Worm (Caenorhabditis elegans) whole organism, L4 larva: ENCODE measurements around the gene fbxa-51.

Experiments used
- D1046.2 ChIP-seq: fragments of 200-800 bp; sonication (Bioruptor generic); IDR thresholded peaks from 2 replicates; pipeline ENCODE4 v1.3.6; 2022; ENCODE audit warnings: missing genetic modification characterization, missing compliant biosample characterization
- T20F7.1 ChIP-seq: fragments of 200-800 bp; sonication (Bioruptor generic); optimal IDR thresholded peaks from 2 replicates; lab custom pipeline; 2018; ENCODE audit warnings: mild to moderate bottlenecking, missing genetic modification characterization, missing compliant biosample characterization
- T26A8.4 ChIP-seq: fragments of 200-800 bp; sonication (Bioruptor generic); IDR thresholded peaks from 2 replicates; pipeline ENCODE4 v1.3.6; 2022; ENCODE audit warnings: missing genetic modification characterization, missing compliant biosample characterization
- Y105C5A.15 ChIP-seq: fragments of 200-800 bp; sonication (Bioruptor generic); IDR thresholded peaks from 2 replicates; pipeline ENCODE4 v1.3.6; 2022; ENCODE audit warnings: missing genetic modification characterization, missing compliant biosample characterization
- Y75B8A.6 ChIP-seq: fragments of 200-800 bp; sonication (Bioruptor generic); IDR thresholded peaks from 2 replicates; pipeline ENCODE4 v1.3.6; 2022; ENCODE audit warnings: missing genetic modification reagents, missing genetic modification characterization, missing compliant biosample characterization
- attf-4 ChIP-seq: sonication (generic microtip); optimal IDR thresholded peaks from 3 replicates; lab custom pipeline; 2017; ENCODE audit warnings: missing biosample characterization, missing genetic modification characterization
- ceh-28 ChIP-seq: fragments of 150-350 bp; optimal IDR thresholded peaks from 2 replicates; lab custom pipeline; 2014; ENCODE audit warnings: missing biosample characterization, missing genetic modification reagents, missing genetic modification characterization
- ceh-62 ChIP-seq: sonication (generic microtip); optimal IDR thresholded peaks from 2 replicates; lab custom pipeline; 2017; ENCODE audit warnings: missing biosample characterization, missing genetic modification characterization
- ces-1 ChIP-seq: fragments of 150-350 bp; sonication (generic microtip); optimal IDR thresholded peaks from 4 replicates; lab custom pipeline; 2014; ENCODE audit warnings: missing biosample characterization, missing genetic modification reagents, missing genetic modification characterization
- cey-2 ChIP-seq: sonication (generic microtip); optimal IDR thresholded peaks from 3 replicates; lab custom pipeline; 2017; ENCODE audit warnings: missing genetic modification characterization, mild to moderate bottlenecking, missing compliant biosample characterization, antibody characterized with exemption, borderline replicate concordance; ENCODE audit not compliant: insufficient read depth
- ctbp-1 ChIP-seq: fragments of 200-800 bp; sonication (Bioruptor generic); IDR thresholded peaks from 2 replicates; pipeline ENCODE4 v1.3.6; 2022; ENCODE audit warnings: missing genetic modification reagents, missing genetic modification characterization, missing compliant biosample characterization
- dmd-8 ChIP-seq: fragments of 200-800 bp; sonication (Bioruptor generic); IDR thresholded peaks from 2 replicates; pipeline ENCODE4 v1.3.6; 2022; ENCODE audit warnings: missing genetic modification characterization, missing compliant biosample characterization
- egl-43 ChIP-seq: fragments of 200-800 bp; sonication (Bioruptor generic); IDR thresholded peaks from 2 replicates; pipeline ENCODE4 v1.3.6; 2022; ENCODE audit warnings: missing genetic modification reagents, missing genetic modification characterization, missing compliant biosample characterization
- fkh-10 ChIP-seq: fragments of 150-350 bp; optimal IDR thresholded peaks from 2 replicates; lab custom pipeline; 2014; ENCODE audit warnings: missing biosample characterization, missing genetic modification reagents, missing genetic modification characterization
- hif-1 ChIP-seq, 2 experiments: sonication (generic microtip); optimal IDR thresholded peaks; 2 replicates each; lab custom pipeline; 2016 to 2017; ENCODE audit warnings: missing compliant biosample characterization in 2 of 2, missing genetic modification characterization in 2 of 2, missing genetic modification reagents in 2 of 2, missing genotype in 2 of 2, mild to moderate bottlenecking in 1 of 2
- hlh-11 ChIP-seq: fragments of 200-800 bp; sonication (Bioruptor generic); optimal IDR thresholded peaks from 2 replicates; lab custom pipeline; 2018; ENCODE audit warnings: mild to moderate bottlenecking, missing genetic modification characterization, missing compliant biosample characterization
- lim-7 ChIP-seq: fragments of 200-800 bp; sonication (Bioruptor generic); IDR thresholded peaks from 2 replicates; pipeline ENCODE4 v1.3.6; 2022; ENCODE audit warnings: missing genetic modification characterization, missing compliant biosample characterization
- lin-39 ChIP-seq: fragments of 150-350 bp; optimal IDR thresholded peaks from 2 replicates; lab custom pipeline; 2014; ENCODE audit warnings: missing biosample characterization, missing genetic modification reagents, missing genetic modification characterization
- madf-5 ChIP-seq, 2 experiments: fragments of 200-800 bp; sonication (Bioruptor generic); IDR thresholded peaks; 2 replicates each; pipeline ENCODE4 v1.3.6; 2022; ENCODE audit warnings: missing compliant biosample characterization in 2 of 2, missing genetic modification characterization in 2 of 2
- mdl-1 ChIP-seq, 2 experiments: fragments of 150-350 bp in 1 of 2; sonication (generic microtip) in 1 of 2; optimal IDR thresholded peaks; 2 replicates each; lab custom pipeline; 2014 to 2017; ENCODE audit warnings: missing biosample characterization in 2 of 2, missing genetic modification characterization in 2 of 2
- mdt-29 ChIP-seq: fragments of 200-800 bp; sonication (Bioruptor generic); IDR thresholded peaks from 2 replicates; pipeline ENCODE4 v1.3.6; 2022; ENCODE audit warnings: missing genetic modification reagents, missing genetic modification characterization, missing compliant biosample characterization
- mxl-3 ChIP-seq: fragments of 200-800 bp; sonication (Bioruptor generic); optimal IDR thresholded peaks from 2 replicates; lab custom pipeline; 2018; ENCODE audit warnings: mild to moderate bottlenecking, missing genetic modification characterization, missing compliant biosample characterization
- nhr-10 ChIP-seq: fragments of 150-350 bp; optimal IDR thresholded peaks from 2 replicates; lab custom pipeline; 2014; ENCODE audit warnings: missing biosample characterization, missing genetic modification characterization
- nhr-76 ChIP-seq: fragments of 150-350 bp; optimal IDR thresholded peaks from 2 replicates; lab custom pipeline; 2014; ENCODE audit warnings: missing biosample characterization, missing genetic modification characterization
- php-3 ChIP-seq: fragments of 200-800 bp; sonication (Bioruptor generic); IDR thresholded peaks from 2 replicates; pipeline ENCODE4 v1.3.6; 2022; ENCODE audit warnings: missing genetic modification reagents, missing genetic modification characterization, missing compliant biosample characterization
- sdz-12 ChIP-seq: fragments of 200-800 bp; sonication (Bioruptor generic); optimal IDR thresholded peaks from 2 replicates; lab custom pipeline; 2018; ENCODE audit warnings: mild to moderate bottlenecking, missing genetic modification characterization, missing compliant biosample characterization
- skn-1 ChIP-seq: fragments of 150-350 bp; optimal IDR thresholded peaks from 2 replicates; lab custom pipeline; 2014; ENCODE audit warnings: missing biosample characterization, missing genetic modification characterization
- snpc-1.2 ChIP-seq: fragments of 200-800 bp; sonication (Bioruptor generic); IDR thresholded peaks from 2 replicates; pipeline ENCODE4 v1.3.6; 2022; ENCODE audit warnings: missing genetic modification reagents, missing genetic modification characterization, missing compliant biosample characterization
- spr-3 ChIP-seq: fragments of 200-800 bp; sonication (Bioruptor generic); optimal IDR thresholded peaks from 2 replicates; lab custom pipeline; 2018; ENCODE audit warnings: mild to moderate bottlenecking, missing genetic modification characterization, missing compliant biosample characterization
- unc-62 ChIP-seq, 3 experiments: fragments of 150-350 bp in 1 of 3; sonication (generic microtip); optimal IDR thresholded peaks in 2 of 3; peaks in 1 of 3; 1 replicate in 1 of 3; 2 replicates in 2 of 3; lab custom pipeline; 2014 to 2017; ENCODE audit warnings: missing biosample characterization in 3 of 3, missing genetic modification characterization in 3 of 3, missing genetic modification reagents in 3 of 3, missing genotype in 1 of 3
- zag-1 ChIP-seq: fragments of 150-350 bp; optimal IDR thresholded peaks from 2 replicates; lab custom pipeline; 2014; ENCODE audit warnings: missing biosample characterization, missing genetic modification characterization
- zfp-2 ChIP-seq: sonication (generic microtip); optimal IDR thresholded peaks from 2 replicates; lab custom pipeline; 2016; ENCODE audit warnings: mild to moderate bottlenecking, missing genetic modification characterization, missing compliant biosample characterization
- zip-11 ChIP-seq: fragments of 200-800 bp; sonication (Bioruptor generic); IDR thresholded peaks from 2 replicates; pipeline ENCODE4 v1.3.6; 2022; ENCODE audit warnings: missing genetic modification characterization, missing compliant biosample characterization
- ztf-11 ChIP-seq: fragments of 150-350 bp; optimal IDR thresholded peaks from 2 replicates; lab custom pipeline; 2014; ENCODE audit warnings: missing biosample characterization, missing genetic modification characterization

fbxa-51 gene

ce11 chrIII:989558-989957 lies 27.5 kb downstream of the fbxa-51 start:
- TF ChIP-seq fkh-10 (GFP tag; lab: Kevin White, UChicago) (peak; percentile 42), ctbp-1 (GFP tag; lab: Robert Waterston, UW) (peak; percentile 32; the same call in 1 of the 2 replicates), ces-1 (GFP tag; lab: Kevin White, UChicago) (peak; percentile 68), madf-5 (GFP tag; IDR thresholded peaks at IDR 0.05; lab: Robert Waterston, UW) (no peak)

ce11 chrIII:991581-991980 lies 29.5 kb downstream of the fbxa-51 start, which contains the start of gene trp-2:
TSS of gene trp-2 (plus strand) at chrIII:991881.
- TF ChIP-seq nhr-76 (tag; lab: Kevin White, UChicago), result no peak
- TF ChIP-seq ctbp-1 (GFP tag; lab: Robert Waterston, UW), result no peak
- no peak for TF ChIP-seq unc-62 (GFP tag; optimal IDR thresholded peaks at IDR 0.05 in 1 of 2; lab: Kevin White, UChicago)
- no peak for TF ChIP-seq unc-62 (tag; optimal IDR thresholded peaks at IDR 0.05; lab: Kevin White, UChicago)
- no peak for TF ChIP-seq ztf-11 (tag; lab: Kevin White, UChicago)
- TF ChIP-seq lim-7, result no peak
- TF ChIP-seq zip-11, result no peak
- TF ChIP-seq lin-39 (tag; lab: Kevin White, UChicago), result no peak
- TF ChIP-seq egl-43 (GFP tag; lab: Robert Waterston, UW), result no peak
- no peak for TF ChIP-seq cey-2 (tag; lab: Kevin White, UChicago)
- TF ChIP-seq D1046.2 (GFP tag; lab: Robert Waterston, UW), result no peak
- TF ChIP-seq php-3 (GFP tag; lab: Robert Waterston, UW), result no peak
- TF ChIP-seq, all 104 proteins: peak for 0

ce11 chrIII:996564-996963 lies 34.5 kb downstream of the fbxa-51 start:
- TF ChIP-seq Y105C5A.15 (GFP tag; lab: Robert Waterston, UW) (no peak), ceh-28 (peak; percentile 79), nhr-10 (no peak), unc-62 (GFP tag; optimal IDR thresholded peaks at IDR 0.05 in 1 of 2; lab: Kevin White, UChicago) (peak in 1 of 2 experiments; percentile 35), unc-62 (tag; optimal IDR thresholded peaks at IDR 0.05; lab: Kevin White, UChicago) (no peak), hif-1 (tag; optimal IDR thresholded peaks at IDR 0.05; lab: Kevin White, UChicago) (no peak), mdt-29 (GFP tag; lab: Robert Waterston, UW) (no peak)

ce11 chrIII:998855-999254 lies 36.8 kb downstream of the fbxa-51 start:
- TF ChIP-seq ceh-28 (peak; percentile 66), dmd-8 (no peak)
- TF ChIP-seq, all 104 proteins: peak for 1

ce11 chrIII:1001297-1001696 lies 39.2 kb downstream of the fbxa-51 start, which contains the start of gene R06B10.7:
TSS of gene R06B10.7 (minus strand) at chrIII:1001397.
- TF ChIP-seq skn-1 (tag; lab: Kevin White, UChicago) (no peak), Y75B8A.6 (GFP tag; lab: Robert Waterston, UW) (no peak), T26A8.4 (GFP tag; lab: Robert Waterston, UW) (no peak), sdz-12 (no peak), php-3 (GFP tag; lab: Robert Waterston, UW) (no peak), zag-1 (tag; lab: Kevin White, UChicago) (no peak), snpc-1.2 (GFP tag; lab: Robert Waterston, UW) (no peak), attf-4 (tag; lab: Kevin White, UChicago) (no peak), ces-1 (GFP tag; lab: Kevin White, UChicago) (no peak), hlh-11 (no peak), T20F7.1 (GFP tag; lab: Kevin White, UChicago) (no peak), mxl-3 (GFP tag; lab: Kevin White, UChicago) (no peak), cey-2 (tag; lab: Kevin White, UChicago) (no peak), mdl-1 (tag; optimal IDR thresholded peaks at IDR 0.05; lab: Kevin White, UChicago) (no peak), ceh-28 (no peak), dmd-8 (no peak), spr-3 (GFP tag; lab: Kevin White, UChicago) (no peak), ceh-62 (tag; lab: Kevin White, UChicago) (no peak), fkh-10 (GFP tag; lab: Kevin White, UChicago) (no peak), zfp-2 (tag; lab: Kevin White, UChicago) (no peak)
